Worm (Caenorhabditis elegans): ENCODE results near the gene ZK418.2.
A peak's percentile ranks its signal among the peaks of the same experiment; 100 is the strongest.

DNA sequence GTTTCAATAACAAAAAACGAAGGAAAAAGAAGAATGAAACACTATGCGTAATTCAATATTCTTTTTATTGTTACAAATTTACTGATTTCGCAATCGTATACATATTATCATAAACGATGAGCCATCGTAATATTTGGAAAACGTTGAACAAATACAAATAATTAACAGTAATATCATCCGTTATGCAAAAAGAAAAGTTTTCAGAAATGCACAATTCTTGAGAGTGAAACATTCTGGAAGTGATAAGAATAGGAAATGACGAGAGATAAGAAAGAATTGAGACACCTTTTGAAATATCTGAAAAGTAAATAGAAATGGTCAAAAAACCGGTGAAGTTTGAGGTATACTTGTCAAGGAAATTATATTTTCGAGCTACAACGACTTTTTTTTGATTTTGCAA lies 9.7 kb upstream of the ZK418.2 start:
- TF ChIP-seq elt-2 (tag; optimal IDR thresholded peaks at IDR 0.05) (peak; percentile 24), C08G9.2 (tag; optimal IDR thresholded peaks at IDR 0.05) (no peak), sox-4 (tag; optimal IDR thresholded peaks at IDR 0.05) (no peak), rnt-1 (tag; optimal IDR thresholded peaks at IDR 0.05) (no peak), fkh-10 (GFP tag; optimal IDR thresholded peaks at IDR 0.05) (no peak), dve-1 (tag; optimal IDR thresholded peaks at IDR 0.05) (no peak), nhr-232 (tag; optimal IDR thresholded peaks at IDR 0.05) (no peak), ceh-19 (GFP tag; optimal IDR thresholded peaks at IDR 0.05) (no peak), unc-55 (GFP tag; optimal IDR thresholded peaks at IDR 0.05) (no peak)
